Worm (Caenorhabditis elegans): Measurements from ENCODE around the gene spin-1.

DNA sequence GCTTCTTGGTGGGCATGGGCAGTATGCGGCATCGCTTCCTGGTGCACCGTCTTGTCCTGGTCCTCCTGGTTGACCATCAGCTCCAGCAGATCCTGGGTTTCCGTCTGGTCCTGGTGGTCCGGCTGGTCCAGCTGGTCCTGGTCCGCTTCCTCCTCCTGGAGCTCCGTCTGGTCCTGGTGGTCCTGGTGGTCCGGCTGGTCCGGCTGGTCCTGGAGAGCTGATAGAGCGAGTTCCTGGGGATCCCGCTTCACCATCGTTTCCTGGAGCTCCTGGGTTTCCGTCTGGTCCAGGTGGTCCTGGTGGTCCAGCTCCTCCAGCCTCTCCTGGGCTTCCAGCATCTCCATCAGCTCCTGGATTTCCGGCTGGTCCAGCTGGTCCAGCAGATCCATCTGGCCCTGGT, 52.2 kb downstream of the spin-1 start:
- TF ChIP-seq ceh-82 (tag; optimal IDR thresholded peaks at IDR 0.05) (no peak), jun-1 (tag; optimal IDR thresholded peaks at IDR 0.05) (no peak), aly-2 (tag; optimal IDR thresholded peaks at IDR 0.05) (no peak), pha-4 (GFP tag; IDR thresholded peaks at IDR 0.05) (no peak; the same call in 1 of the 2 replicates), pha-4 (tag; optimal IDR thresholded peaks at IDR 0.05) (no peak), spr-1 (tag; optimal IDR thresholded peaks at IDR 0.05) (no peak), zag-1 (tag; optimal IDR thresholded peaks at IDR 0.05) (no peak), unc-39 (tag; optimal IDR thresholded peaks at IDR 0.05) (no peak), ces-1 (GFP tag; optimal IDR thresholded peaks at IDR 0.05) (no peak)
